Worm (Caenorhabditis elegans) whole organism, L2 larva: ENCODE results near the gene str-182.
A peak's percentile ranks its signal among the peaks of the same experiment; 100 is the strongest.

Experiments used
- C34F6.9 ChIP-seq: fragments of 150-350 bp; optimal IDR thresholded peaks from 2 replicates; lab custom pipeline; 2014; ENCODE audit warnings: missing biosample characterization, missing genetic modification characterization
- F13H6.1 ChIP-seq: sonication (generic microtip); optimal IDR thresholded peaks from 2 replicates; lab custom pipeline; 2016; ENCODE audit warnings: missing genetic modification characterization, missing compliant biosample characterization
- Y55F3AM.14 ChIP-seq: fragments of 200-800 bp; sonication (Bioruptor generic); optimal IDR thresholded peaks from 2 replicates; lab custom pipeline; 2018; ENCODE audit warnings: mild to moderate bottlenecking, missing genetic modification characterization, missing compliant biosample characterization
- ZK546.5 ChIP-seq: sonication (generic microtip); optimal IDR thresholded peaks from 2 replicates; lab custom pipeline; 2017; ENCODE audit warnings: missing biosample characterization, missing genetic modification characterization
- alr-1 ChIP-seq: fragments of 150-350 bp; optimal IDR thresholded peaks from 2 replicates; lab custom pipeline; 2014; ENCODE audit warnings: missing biosample characterization, missing genetic modification characterization
- aly-2 ChIP-seq: fragments of 150-350 bp; optimal IDR thresholded peaks from 2 replicates; lab custom pipeline; 2014; ENCODE audit warnings: missing biosample characterization, missing genetic modification characterization
- ama-1 ChIP-seq: fragments of 150-350 bp; optimal IDR thresholded peaks from 2 replicates; lab custom pipeline; 2018; ENCODE audit warnings: inconsistent platforms
- blmp-1 ChIP-seq: sonication (generic microtip); optimal IDR thresholded peaks from 2 replicates; lab custom pipeline; 2017; ENCODE audit warnings: missing genetic modification characterization, mild to moderate bottlenecking, missing compliant biosample characterization, antibody characterized with exemption, moderate library complexity; ENCODE audit not compliant: insufficient read depth
- ceh-16 ChIP-seq: fragments of 150-350 bp; optimal IDR thresholded peaks from 2 replicates; lab custom pipeline; 2014; ENCODE audit warnings: missing biosample characterization, missing genetic modification characterization
- crh-2 ChIP-seq: sonication (generic microtip); optimal IDR thresholded peaks from 2 replicates; lab custom pipeline; 2017; ENCODE audit warnings: missing biosample characterization, missing genetic modification characterization
- dmd-4 ChIP-seq: sonication (generic microtip); optimal IDR thresholded peaks from 2 replicates; lab custom pipeline; 2017; ENCODE audit warnings: missing biosample characterization, missing genetic modification characterization
- egl-27 ChIP-seq: sonication (generic microtip); optimal IDR thresholded peaks from 3 replicates; lab custom pipeline; 2017; ENCODE audit warnings: missing biosample characterization, missing genetic modification reagents, missing genetic modification characterization
- elt-1 ChIP-seq: fragments of 150-350 bp; optimal IDR thresholded peaks from 2 replicates; lab custom pipeline; 2014; ENCODE audit warnings: missing biosample characterization, missing genetic modification characterization
- elt-3 ChIP-seq: sonication (generic microtip); optimal IDR thresholded peaks from 2 replicates; lab custom pipeline; 2017; ENCODE audit warnings: missing biosample characterization, missing genetic modification characterization
- fos-1 ChIP-seq: fragments of 150-350 bp; optimal IDR thresholded peaks from 2 replicates; lab custom pipeline; 2014; ENCODE audit warnings: missing biosample characterization, missing genetic modification characterization
- gmeb-1 ChIP-seq: fragments of 150-350 bp; optimal IDR thresholded peaks from 2 replicates; lab custom pipeline; 2014; ENCODE audit warnings: missing biosample characterization, missing genetic modification characterization
- lin-11 ChIP-seq: fragments of 150-350 bp; sonication (generic microtip); optimal IDR thresholded peaks from 2 replicates; lab custom pipeline; 2014; ENCODE audit warnings: missing biosample characterization, missing genetic modification characterization, inconsistent platforms, mixed read lengths
- lin-39 ChIP-seq: fragments of 150-350 bp; optimal IDR thresholded peaks from 2 replicates; lab custom pipeline; 2014; ENCODE audit warnings: missing biosample characterization, missing genetic modification reagents, missing genetic modification characterization
- lsy-2 ChIP-seq, 2 experiments: fragments of 150-350 bp in 1 of 2; sonication (generic microtip) in 1 of 2; optimal IDR thresholded peaks; 2 replicates each; lab custom pipeline; 2014 to 2017; ENCODE audit warnings: missing biosample characterization in 2 of 2, missing genetic modification characterization in 2 of 2
- mab-5 ChIP-seq: fragments of 150-350 bp; optimal IDR thresholded peaks from 2 replicates; lab custom pipeline; 2014; ENCODE audit warnings: missing biosample characterization, missing genetic modification characterization
- mdl-1 ChIP-seq, 2 experiments: fragments of 150-350 bp in 1 of 2; sonication (generic microtip) in 1 of 2; optimal IDR thresholded peaks; 2 replicates each; lab custom pipeline; 2017; ENCODE audit warnings: missing biosample characterization in 2 of 2, missing genetic modification characterization in 2 of 2
- nhr-10 ChIP-seq: sonication (generic microtip); optimal IDR thresholded peaks from 2 replicates; lab custom pipeline; 2017; ENCODE audit warnings: missing biosample characterization, missing genetic modification characterization
- nhr-11 ChIP-seq: fragments of 150-350 bp; optimal IDR thresholded peaks from 2 replicates; lab custom pipeline; 2014; ENCODE audit warnings: missing biosample characterization, missing genetic modification characterization
- nhr-129 ChIP-seq: fragments of 150-350 bp; optimal IDR thresholded peaks from 2 replicates; lab custom pipeline; 2014; ENCODE audit warnings: missing biosample characterization, missing genetic modification characterization
- nhr-21 ChIP-seq: fragments of 150-350 bp; optimal IDR thresholded peaks from 2 replicates; lab custom pipeline; 2014; ENCODE audit warnings: missing biosample characterization, missing genetic modification characterization
- nhr-23 ChIP-seq: fragments of 150-350 bp; optimal IDR thresholded peaks from 2 replicates; lab custom pipeline; 2014; ENCODE audit warnings: missing biosample characterization, missing genetic modification reagents, missing genetic modification characterization
- nhr-237 ChIP-seq: fragments of 150-350 bp; optimal IDR thresholded peaks from 2 replicates; lab custom pipeline; 2014; ENCODE audit warnings: missing biosample characterization, missing genetic modification characterization
- nhr-6 ChIP-seq: fragments of 150-350 bp; optimal IDR thresholded peaks from 2 replicates; lab custom pipeline; 2014; ENCODE audit warnings: missing biosample characterization, missing genetic modification characterization
- nhr-77 ChIP-seq: fragments of 150-350 bp; optimal IDR thresholded peaks from 2 replicates; lab custom pipeline; 2014; ENCODE audit warnings: missing biosample characterization, missing genetic modification characterization
- sem-4 ChIP-seq: fragments of 150-350 bp; optimal IDR thresholded peaks from 2 replicates; lab custom pipeline; 2014; ENCODE audit warnings: missing biosample characterization, missing genetic modification reagents, missing genetic modification characterization
- skn-1 ChIP-seq: sonication (generic microtip); optimal IDR thresholded peaks from 2 replicates; lab custom pipeline; 2017; ENCODE audit warnings: missing biosample characterization, missing genetic modification characterization
- sma-9 ChIP-seq, 2 experiments: fragments of 150-350 bp in 1 of 2; sonication (generic microtip) in 1 of 2; optimal IDR thresholded peaks; 2 replicates each; lab custom pipeline; 2014 to 2016; ENCODE audit warnings: missing genetic modification characterization in 2 of 2, mild to moderate bottlenecking in 1 of 2, missing biosample characterization in 1 of 2, missing compliant biosample characterization in 1 of 2, missing genetic modification reagents in 1 of 2, moderate library complexity in 1 of 2
- snpc-4 ChIP-seq: fragments of 150-350 bp; optimal IDR thresholded peaks from 2 replicates; lab custom pipeline; 2014; ENCODE audit warnings: missing biosample characterization, missing genetic modification characterization
- unc-39 ChIP-seq: fragments of 150-350 bp; optimal IDR thresholded peaks from 2 replicates; lab custom pipeline; 2014; ENCODE audit warnings: missing biosample characterization, missing genetic modification characterization
- zag-1 ChIP-seq: fragments of 150-350 bp; optimal IDR thresholded peaks from 2 replicates; lab custom pipeline; 2014; ENCODE audit warnings: missing biosample characterization, missing genetic modification characterization
- ztf-1 ChIP-seq: fragments of 200-800 bp; sonication (Bioruptor generic); conservative IDR thresholded peaks from 2 replicates; pipeline ENCODE4 v1.3.6; 2022; ENCODE audit warnings: missing genetic modification characterization, missing compliant biosample characterization
- ztf-11 ChIP-seq: sonication (generic microtip); optimal IDR thresholded peaks from 2 replicates; lab custom pipeline; 2017; ENCODE audit warnings: missing biosample characterization, missing genetic modification characterization

str-182 gene

ce11 chrV:10233330-10233729, at the start of gene str-182:
Gene str-182 (minus strand): TSS chrV:10233430.
- no peak for TF ChIP-seq ZK546.5
- no peak for TF ChIP-seq alr-1 (tag; lab: Kevin White, UChicago)
- TF ChIP-seq ama-1 (lab: Kevin White, UChicago) = no peak
- TF ChIP-seq elt-3 (tag; lab: Kevin White, UChicago) = no peak
- TF ChIP-seq nhr-77 (tag; lab: Kevin White, UChicago) = no peak
- no peak for TF ChIP-seq nhr-129
- TF ChIP-seq blmp-1 = no peak
- TF ChIP-seq lin-39 (tag; lab: Kevin White, UChicago) = no peak
- TF ChIP-seq nhr-23 (tag; lab: Kevin White, UChicago) = no peak

ce11 chrV:10281374-10281773, 48.1 kb upstream of the str-182 start, which contains the start of gene lys-2:
Gene lys-2 (minus strand): TSS chrV:10281474.
- no peak for TF ChIP-seq unc-39
- TF ChIP-seq mdl-1 (tag; optimal IDR thresholded peaks at IDR 0.05; lab: Kevin White, UChicago) = no peak
- no peak for TF ChIP-seq C34F6.9 (tag; lab: Kevin White, UChicago)
- no peak for TF ChIP-seq egl-27
- no peak for TF ChIP-seq ztf-11
- no peak for TF ChIP-seq ama-1 (lab: Kevin White, UChicago)
- TF ChIP-seq ZK546.5 = no peak
- TF ChIP-seq crh-2 = peak; percentile 27
- peak; percentile 92 for TF ChIP-seq fos-1 (tag; lab: Kevin White, UChicago)
- peak; percentile 66 for TF ChIP-seq sma-9 (GFP tag; optimal IDR thresholded peaks at IDR 0.05; lab: Kevin White, UChicago)
- no peak for TF ChIP-seq sma-9 (tag; optimal IDR thresholded peaks at IDR 0.05; lab: Kevin White, UChicago)
- TF ChIP-seq lin-39 (tag; lab: Kevin White, UChicago) = no peak

- peak; percentile 47 for TF ChIP-seq gmeb-1 (tag; lab: Kevin White, UChicago)
- TF ChIP-seq crh-2 = peak; percentile 12
- peak; percentile 70 for TF ChIP-seq fos-1 (tag; lab: Kevin White, UChicago)
- TF ChIP-seq ama-1 (lab: Kevin White, UChicago) = no peak
- peak; percentile 24 for TF ChIP-seq sma-9 (GFP tag; optimal IDR thresholded peaks at IDR 0.05; lab: Kevin White, UChicago)
- no peak for TF ChIP-seq sma-9 (tag; optimal IDR thresholded peaks at IDR 0.05; lab: Kevin White, UChicago)
- no peak for TF ChIP-seq lin-11 (tag; lab: Kevin White, UChicago)
Measured at ce11 chrV:10280112-10280511, 46.9 kb upstream of the str-182 start.

- TF ChIP-seq nhr-11 (tag; lab: Kevin White, UChicago) (no peak), snpc-4 (tag; lab: Kevin White, UChicago) (no peak), fos-1 (tag; lab: Kevin White, UChicago) (peak; percentile 95), F13H6.1 (no peak), nhr-21 (tag; lab: Kevin White, UChicago) (no peak), unc-39 (no peak), nhr-237 (tag; lab: Kevin White, UChicago) (no peak), zag-1 (tag; lab: Kevin White, UChicago) (no peak), skn-1 (tag; lab: Kevin White, UChicago) (no peak), lsy-2 (tag; optimal IDR thresholded peaks at IDR 0.05; lab: Kevin White, UChicago) (no peak), Y55F3AM.14 (GFP tag; lab: Kevin White, UChicago) (no peak), sma-9 (GFP tag; optimal IDR thresholded peaks at IDR 0.05; lab: Kevin White, UChicago) (peak; percentile 35), sma-9 (tag; optimal IDR thresholded peaks at IDR 0.05; lab: Kevin White, UChicago) (no peak)
Measured at ce11 chrV:10277579-10277978, 44.3 kb upstream of the str-182 start, which contains the start of gene lys-1. Gene lys-1 (plus strand): TSS chrV:10277904.

- TF ChIP-seq sem-4 (tag; lab: Kevin White, UChicago) (no peak), dmd-4 (no peak), nhr-10 (tag; lab: Kevin White, UChicago) (no peak), ceh-16 (tag; lab: Kevin White, UChicago) (no peak), skn-1 (tag; lab: Kevin White, UChicago) (no peak), mab-5 (tag; lab: Kevin White, UChicago) (no peak), nhr-129 (no peak), F13H6.1 (no peak), aly-2 (no peak), ztf-1 (GFP tag; lab: Robert Waterston, UW) (no peak), elt-1 (tag; lab: Kevin White, UChicago) (no peak), unc-39 (no peak), lin-39 (tag; lab: Kevin White, UChicago) (no peak), nhr-11 (tag; lab: Kevin White, UChicago) (no peak), nhr-6 (tag; lab: Kevin White, UChicago) (no peak)
Measured at ce11 chrV:10276038-10276437, 42.8 kb upstream of the str-182 start.
